Worm (Caenorhabditis elegans): Measurements from ENCODE around the gene C35C5.10.

C35C5.10 gene

ce11 chrX:11536408-11536807 is 19.6 kb upstream of the C35C5.10 start, which contains the start of gene C35C5.9:
Gene C35C5.9 (plus strand): TSS chrX:11536568.
- TF ChIP-seq lin-40 (tag; optimal IDR thresholded peaks at IDR 0.05) = peak; percentile 3
- TF ChIP-seq ceh-40 (GFP tag; IDR thresholded peaks at IDR 0.05) = no peak
- no peak for TF ChIP-seq hlh-26 (GFP tag; conservative IDR thresholded peaks at IDR 0.05)
- 0 out of 2 replicates have a peak, but pooled peaks have one; percentile 45 for TF ChIP-seq Y95B8A.8 (GFP tag; IDR thresholded peaks at IDR 0.05)
- no peak for TF ChIP-seq F22D6.2 (tag; optimal IDR thresholded peaks at IDR 0.05)

ce11 chrX:11537240-11537764 is 18.7 kb upstream of the C35C5.10 start, which contains the start of gene gcp-2.2:
Gene gcp-2.2 (plus strand): TSS chrX:11537714.
- TF ChIP-seq tbp1 (GFP tag; optimal IDR thresholded peaks at IDR 0.05) (no peak), dpl-1 (GFP tag; optimal IDR thresholded peaks at IDR 0.05) (no peak), cebp-2 (GFP tag; IDR thresholded peaks at IDR 0.05) (no peak), akir-1 (GFP tag; optimal IDR thresholded peaks at IDR 0.05) (no peak), madf-3 (GFP tag; IDR thresholded peaks at IDR 0.05) (no peak), tlf-1 (GFP tag; optimal IDR thresholded peaks at IDR 0.05) (no peak), let-607 (tag; optimal IDR thresholded peaks at IDR 0.05) (no peak), ztf-26 (tag; optimal IDR thresholded peaks at IDR 0.05) (no peak), hlh-12 (tag; optimal IDR thresholded peaks at IDR 0.05) (no peak), athp-1 (tag; optimal IDR thresholded peaks at IDR 0.05) (no peak), F57A8.1 (GFP tag; optimal IDR thresholded peaks at IDR 0.05) (no peak), rpc-1 (optimal IDR thresholded peaks at IDR 0.05) (no peak), rpc-1 (tag; optimal IDR thresholded peaks at IDR 0.05) (no peak)

ce11 chrX:11541690-11542089 is 14.4 kb upstream of the C35C5.10 start:
- no peak for TF ChIP-seq ztf-6 (GFP tag; IDR thresholded peaks at IDR 0.05)
- TF ChIP-seq C06A6.2 (GFP tag; conservative IDR thresholded peaks at IDR 0.05) = no peak

- TF ChIP-seq tbp1 (GFP tag; optimal IDR thresholded peaks at IDR 0.05) (no peak), cebp-2 (GFP tag; IDR thresholded peaks at IDR 0.05) (no peak), athp-1 (tag; optimal IDR thresholded peaks at IDR 0.05) (no peak), bed-2 (GFP tag; IDR thresholded peaks at IDR 0.05) (0 out of 2 replicates have a peak, but pooled peaks have one; percentile 28), zim-3 (tag; optimal IDR thresholded peaks at IDR 0.05) (no peak), F57C9.4 (tag; optimal IDR thresholded peaks at IDR 0.05) (no peak), ceh-91 (GFP tag; IDR thresholded peaks at IDR 0.05) (no peak), fkh-3 (tag; optimal IDR thresholded peaks at IDR 0.05) (no peak), sdz-38 (tag; optimal IDR thresholded peaks at IDR 0.05) (no peak), nfya-1 (tag; optimal IDR thresholded peaks at IDR 0.05; ENCODE audit: borderline replicate concordance, insufficient read depth) (no peak), ama-1 (optimal IDR thresholded peaks at IDR 0.05) (no peak), ama-1 (GFP tag; optimal IDR thresholded peaks at IDR 0.05) (no peak), Y67H2A.10 (GFP tag; conservative IDR thresholded peaks at IDR 0.05) (no peak), ekl-4 (GFP tag; IDR thresholded peaks at IDR 0.05) (no peak), hsf-1 (GFP tag; IDR thresholded peaks at IDR 0.05) (no peak), ztf-3 (GFP tag; optimal IDR thresholded peaks at IDR 0.05) (no peak), madf-6 (GFP tag; IDR thresholded peaks at IDR 0.05) (no peak), F39B2.1 (GFP tag; IDR thresholded peaks at IDR 0.05) (no peak), Y53G8AR.9 (GFP tag; conservative IDR thresholded peaks at IDR 0.05) (no peak), xnd-1 (tag; optimal IDR thresholded peaks at IDR 0.05) (no peak), lin-54 (GFP tag; optimal IDR thresholded peaks at IDR 0.05) (no peak), lir-1 (GFP tag; conservative IDR thresholded peaks at IDR 0.05) (no peak), dox-1 (GFP tag; IDR thresholded peaks at IDR 0.05) (peak; percentile 89), him-1 (tag; optimal IDR thresholded peaks at IDR 0.05) (no peak), ets-4 (GFP tag; optimal IDR thresholded peaks at IDR 0.05) (peak; percentile 85), madf-10 (tag; optimal IDR thresholded peaks at IDR 0.05) (no peak), attf-6 (GFP tag; IDR thresholded peaks at IDR 0.05) (no peak)
Measured at ce11 chrX:11546445-11547275, 9.4 kb upstream of the C35C5.10 start, which contains the start of gene selt-1.1. Gene selt-1.1 (minus strand): TSS chrX:11546495.

Data from whole organism, young adult.